Worm (Caenorhabditis elegans): ENCODE measurements around the gene ZK673.4.

ce11 chrII:10494467-10494866 is 41.7 kb downstream of the ZK673.4 start, which contains the start of gene ZK666.14:
- no peak for TF ChIP-seq ceh-28 (tag; optimal IDR thresholded peaks at IDR 0.05)
- no peak for TF ChIP-seq ztf-4 (tag; optimal IDR thresholded peaks at IDR 0.05)
